Fruit fly (Drosophila melanogaster) whole organism, embryonic: ENCODE data around the gene Dscam3.

Experiments
- CG10267 ChIP-seq: fragments of 200-800 bp; sonication (Bioruptor generic); optimal IDR thresholded peaks from 2 replicates; lab custom pipeline; 2018; ENCODE audit warnings: missing biosample characterization, mild to moderate bottlenecking, missing genetic modification characterization, moderate library complexity
- CG11085 ChIP-seq: fragments of 200-800 bp; sonication (Bioruptor generic); IDR thresholded peaks from 2 replicates; pipeline ENCODE4 v1.3.6; 2022; ENCODE audit warnings: missing biosample characterization, missing genetic modification characterization
- CG11560 ChIP-seq: fragments of 200-800 bp; sonication (Bioruptor generic); IDR thresholded peaks from 3 replicates; pipeline ENCODE4 v1.3.6; 2022; ENCODE audit warnings: missing biosample characterization, missing genetic modification characterization
- CG11695 ChIP-seq: fragments of 200-800 bp; sonication (Bioruptor generic); IDR thresholded peaks from 3 replicates; pipeline ENCODE4 v1.3.6; 2022; ENCODE audit warnings: missing biosample characterization, missing genetic modification characterization
- CG12236 ChIP-seq: fragments of 200-800 bp; sonication (Bioruptor generic); optimal IDR thresholded peaks from 2 replicates; lab custom pipeline; 2016; ENCODE audit warnings: missing biosample characterization, missing genetic modification characterization
- CG1233 ChIP-seq: fragments of 200-800 bp; sonication (Bioruptor generic); optimal IDR thresholded peaks from 4 replicates; lab custom pipeline; 2018; ENCODE audit warnings: missing biosample characterization, mild to moderate bottlenecking, missing genetic modification characterization
- CG13424 ChIP-seq: fragments of 200-800 bp; sonication (Bioruptor generic); optimal IDR thresholded peaks from 2 replicates; lab custom pipeline; 2019; ENCODE audit warnings: missing biosample characterization, mild to moderate bottlenecking, missing genetic modification characterization, moderate library complexity
- CG1603 ChIP-seq: fragments of 200-800 bp; sonication (Bioruptor generic); optimal IDR thresholded peaks from 2 replicates; lab custom pipeline; 2019; ENCODE audit warnings: missing biosample characterization, mild to moderate bottlenecking, missing genetic modification characterization, moderate library complexity
- CG1647 ChIP-seq: fragments of 200-800 bp; sonication (Bioruptor generic); optimal IDR thresholded peaks from 3 replicates; lab custom pipeline; 2016; ENCODE audit warnings: missing biosample characterization, missing genetic modification characterization
- CG17912 ChIP-seq: fragments of 200-800 bp; sonication (Bioruptor generic); optimal IDR thresholded peaks from 2 replicates; lab custom pipeline; 2018; ENCODE audit warnings: missing biosample characterization, mild to moderate bottlenecking, missing genetic modification characterization
- CG18599 ChIP-seq: fragments of 200-800 bp; sonication (Bioruptor generic); optimal IDR thresholded peaks from 3 replicates; lab custom pipeline; 2017; ENCODE audit warnings: missing biosample characterization, missing genetic modification characterization, mild to moderate bottlenecking, moderate library complexity, missing genetic modification reagents
- CG2116 ChIP-seq: fragments of 200-800 bp; sonication (Bioruptor generic); optimal IDR thresholded peaks from 3 replicates; lab custom pipeline; 2018; ENCODE audit warnings: missing biosample characterization, mild to moderate bottlenecking, missing genetic modification characterization
- CG32772 ChIP-seq: fragments of 200-800 bp; sonication (Bioruptor generic); IDR thresholded peaks from 2 replicates; pipeline ENCODE4 v1.3.6; 2022; ENCODE audit warnings: missing biosample characterization, missing genetic modification characterization
- CG33557 ChIP-seq: fragments of 200-800 bp; sonication (Bioruptor generic); optimal IDR thresholded peaks from 2 replicates; lab custom pipeline; 2019; ENCODE audit warnings: missing biosample characterization, mild to moderate bottlenecking, missing genetic modification characterization, moderate library complexity
- CG34224 ChIP-seq: fragments of 200-800 bp; sonication (Bioruptor generic); IDR thresholded peaks from 3 replicates; pipeline ENCODE4 v1.3.6; 2022; ENCODE audit warnings: missing biosample characterization, missing genetic modification characterization; ENCODE audit not compliant: partially characterized antibody
- CG4617 ChIP-seq: fragments of 200-800 bp; sonication (Bioruptor generic); optimal IDR thresholded peaks from 3 replicates; lab custom pipeline; 2016; ENCODE audit warnings: missing biosample characterization, missing genetic modification characterization, borderline replicate concordance
- CG4820 ChIP-seq: fragments of 200-800 bp; sonication (Bioruptor generic); optimal IDR thresholded peaks from 3 replicates; lab custom pipeline; 2016; ENCODE audit warnings: missing biosample characterization, missing genetic modification characterization
- CG4854 ChIP-seq: fragments of 200-800 bp; sonication (Bioruptor generic); optimal IDR thresholded peaks from 2 replicates; lab custom pipeline; 2016; ENCODE audit warnings: missing biosample characterization, missing genetic modification characterization, inconsistent platforms
- CG6175 ChIP-seq: fragments of 200-800 bp; sonication (Bioruptor generic); IDR thresholded peaks from 3 replicates; pipeline ENCODE4 v1.3.6; 2022; ENCODE audit warnings: missing biosample characterization, missing genetic modification characterization
- CG6854 ChIP-seq: fragments of 200-800 bp; sonication (Bioruptor generic); optimal IDR thresholded peaks from 3 replicates; lab custom pipeline; 2017; ENCODE audit warnings: missing biosample characterization, mild to moderate bottlenecking, missing genetic modification characterization
- CG8924 ChIP-seq: fragments of 200-800 bp; optimal IDR thresholded peaks from 3 replicates; lab custom pipeline; 2019; ENCODE audit warnings: missing biosample characterization, mild to moderate bottlenecking, missing genetic modification characterization, moderate library complexity
- CrebB ChIP-seq: fragments of 200-800 bp; sonication (Bioruptor generic); optimal IDR thresholded peaks from 3 replicates; lab custom pipeline; 2018; ENCODE audit warnings: missing biosample characterization, mild to moderate bottlenecking, missing genetic modification characterization
- D19A ChIP-seq: fragments of 200-800 bp; optimal IDR thresholded peaks from 3 replicates; lab custom pipeline; 2019; ENCODE audit warnings: missing biosample characterization, mild to moderate bottlenecking, missing genetic modification characterization, moderate library complexity
- Dbx ChIP-seq: fragments of 200-800 bp; sonication (Bioruptor generic); IDR thresholded peaks from 3 replicates; pipeline ENCODE4 v1.3.6; 2022; ENCODE audit warnings: missing biosample characterization, missing genetic modification characterization
- Hr78 ChIP-seq, 2 experiments: fragments of 200-800 bp in 1 of 2; fragments of >200 bp in 1 of 2; sonication (Bioruptor generic) in 1 of 2; optimal IDR thresholded peaks; 2 replicates each; lab custom pipeline; 2017 to 2019; ENCODE audit warnings: missing biosample characterization in 2 of 2, missing genetic modification characterization in 2 of 2, mild to moderate bottlenecking in 1 of 2, moderate library complexity in 1 of 2
- Kr ChIP-seq: fragments of 200-800 bp; sonication (Bioruptor generic); optimal IDR thresholded peaks from 2 replicates; lab custom pipeline; 2017; ENCODE audit warnings: missing biosample characterization, mild to moderate bottlenecking, missing genetic modification characterization
- bcd ChIP-seq: fragments of 200-800 bp; sonication (Bioruptor generic); optimal IDR thresholded peaks from 2 replicates; lab custom pipeline; 2017; ENCODE audit warnings: missing biosample characterization, mild to moderate bottlenecking, missing genetic modification characterization
- bigmax ChIP-seq: fragments of 200-800 bp; sonication (Bioruptor generic); optimal IDR thresholded peaks from 2 replicates; lab custom pipeline; 2018; ENCODE audit warnings: missing biosample characterization, mild to moderate bottlenecking, missing genetic modification characterization
- bowl ChIP-seq: fragments of 200-800 bp; sonication (Bioruptor generic); IDR thresholded peaks from 2 replicates; pipeline ENCODE4 v1.3.6; 2022; ENCODE audit warnings: missing biosample characterization, missing genetic modification characterization
- corto ChIP-seq: fragments of 200-800 bp; sonication (Bioruptor generic); optimal IDR thresholded peaks from 2 replicates; lab custom pipeline; 2016; ENCODE audit warnings: missing biosample characterization, mild to moderate bottlenecking, missing genetic modification characterization, moderate library complexity
- crc ChIP-seq: fragments of 200-800 bp; sonication (Bioruptor generic); optimal IDR thresholded peaks from 2 replicates; lab custom pipeline; 2016; ENCODE audit warnings: missing biosample characterization, missing genetic modification characterization
- disco-r ChIP-seq: fragments of 200-800 bp; sonication (Bioruptor generic); optimal IDR thresholded peaks from 2 replicates; lab custom pipeline; 2016; ENCODE audit warnings: missing biosample characterization, missing genetic modification characterization
- ems ChIP-seq: fragments of 200-800 bp; sonication (Bioruptor generic); optimal IDR thresholded peaks from 3 replicates; lab custom pipeline; 2016; ENCODE audit warnings: missing biosample characterization, missing genetic modification characterization
- eve ChIP-seq, 2 experiments: fragments of >200 bp; optimal IDR thresholded peaks; 2 replicates each; lab custom pipeline; 2017; ENCODE audit warnings: missing biosample characterization in 2 of 2, missing genetic modification characterization in 2 of 2
- ewg ChIP-seq: fragments of 200-800 bp; sonication (Bioruptor generic); optimal IDR thresholded peaks from 3 replicates; lab custom pipeline; 2017; ENCODE audit warnings: mild to moderate bottlenecking, missing biosample characterization, missing genetic modification reagents, missing genetic modification characterization
- hbn ChIP-seq: fragments of 200-800 bp; sonication (Bioruptor generic); IDR thresholded peaks from 2 replicates; pipeline ENCODE4 v1.3.6; 2022; ENCODE audit warnings: missing biosample characterization, missing genetic modification characterization; ENCODE audit not compliant: partially characterized antibody
- lab ChIP-seq: fragments of 200-800 bp; sonication (Bioruptor generic); optimal IDR thresholded peaks from 3 replicates; lab custom pipeline; 2017; ENCODE audit warnings: missing biosample characterization, missing genetic modification characterization, mild to moderate bottlenecking, moderate library complexity, missing genetic modification reagents
- nmo ChIP-seq: fragments of 200-800 bp; sonication (Bioruptor generic); optimal IDR thresholded peaks from 2 replicates; lab custom pipeline; 2018; ENCODE audit warnings: missing biosample characterization, mild to moderate bottlenecking, missing genetic modification characterization, moderate library complexity
- onecut ChIP-seq: fragments of 200-800 bp; sonication (Bioruptor generic); IDR thresholded peaks from 2 replicates; pipeline ENCODE4 v1.3.6; 2022; ENCODE audit warnings: missing biosample characterization, missing genetic modification characterization
- prd ChIP-seq, 3 experiments: fragments of >200 bp in 2 of 3; fragments of 200-800 bp in 1 of 3; sonication (Bioruptor generic) in 1 of 3; optimal IDR thresholded peaks in 2 of 3; IDR thresholded peaks in 1 of 3; 2 replicates in 2 of 3; 3 replicates in 1 of 3; pipeline versions ENCODE4 v1.3.6 to Lab custom; 2017 to 2022; ENCODE audit warnings: missing biosample characterization in 1 of 3, missing genetic modification characterization in 1 of 3
- repo ChIP-seq: fragments of 200-800 bp; sonication (Bioruptor generic); optimal IDR thresholded peaks from 2 replicates; lab custom pipeline; 2016; ENCODE audit warnings: missing biosample characterization, missing genetic modification characterization
- row ChIP-seq: fragments of 200-800 bp; sonication (Bioruptor generic); IDR thresholded peaks from 3 replicates; pipeline ENCODE4 v1.3.6; 2022; ENCODE audit warnings: missing biosample characterization, missing genetic modification characterization
- sima ChIP-seq: fragments of 200-800 bp; sonication (Bioruptor generic); optimal IDR thresholded peaks from 2 replicates; lab custom pipeline; 2016; ENCODE audit warnings: missing biosample characterization, missing genetic modification characterization
- so ChIP-seq: fragments of 200-800 bp; sonication (Bioruptor generic); IDR thresholded peaks from 3 replicates; pipeline ENCODE4 v1.3.6; 2022; ENCODE audit warnings: missing biosample characterization, missing genetic modification characterization
- ssp ChIP-seq: fragments of 200-800 bp; sonication (Bioruptor generic); IDR thresholded peaks from 2 replicates; pipeline ENCODE4 v1.3.6; 2022; ENCODE audit warnings: missing biosample characterization, missing genetic modification characterization
- tap ChIP-seq: fragments of 200-800 bp; optimal IDR thresholded peaks from 3 replicates; lab custom pipeline; 2019; ENCODE audit warnings: missing biosample characterization, mild to moderate bottlenecking, missing genetic modification characterization, moderate library complexity
- tgo ChIP-seq: fragments of 200-800 bp; sonication (Bioruptor generic); IDR thresholded peaks from 3 replicates; pipeline ENCODE4 v1.3.6; 2022; ENCODE audit warnings: missing biosample characterization, missing genetic modification characterization
- ttk ChIP-seq: fragments of 200-800 bp; sonication (Bioruptor generic); IDR thresholded peaks from 2 replicates; pipeline ENCODE4 v2.1.2; 2022; ENCODE audit warnings: missing biosample characterization, missing genetic modification characterization
- usp ChIP-seq: fragments of >200 bp; optimal IDR thresholded peaks from 2 replicates; lab custom pipeline; 2017; ENCODE audit warnings: missing biosample characterization, missing genetic modification characterization

Dscam3 gene

dm6 chr3R:17550827-17551468 is 45.5 kb upstream of the Dscam3 start (continued):
- TF ChIP-seq bcd (GFP tag; lab: Kevin White, UChicago) = no peak
- peak; percentile 53 for TF ChIP-seq CG18599
- no peak for TF ChIP-seq eve (GFP tag; optimal IDR thresholded peaks at IDR 0.05; lab: Kevin White, UChicago)
- no peak for TF ChIP-seq CrebB (tag; lab: Kevin White, UChicago)
- TF ChIP-seq corto = no peak
- TF ChIP-seq CG6854 (GFP tag; lab: Kevin White, UChicago) = no peak
- no peak for TF ChIP-seq disco-r (GFP tag; lab: Kevin White, UChicago)
- no peak for TF ChIP-seq CG4854 (GFP tag; lab: Kevin White, UChicago)
- TF ChIP-seq CG8924 = peak; percentile 45
- TF ChIP-seq ems (GFP tag; lab: Kevin White, UChicago) = peak; percentile 13
- 0 out of 2 replicates have a peak, but pooled peaks have one; percentile 11 for TF ChIP-seq ttk (GFP tag; lab: Robert Waterston, UW)
- no peak for TF ChIP-seq usp
- TF ChIP-seq CG32772 (GFP tag; lab: Robert Waterston, UW) = peak; percentile 41; the same call in 1 of the 2 replicates
- peak; percentile 49 for TF ChIP-seq ewg (GFP tag; lab: Kevin White, UChicago)
- TF ChIP-seq CG11560 (tag; lab: Robert Waterston, UW) = no peak
- no peak for TF ChIP-seq CG4617 (GFP tag; lab: Kevin White, UChicago)
- TF ChIP-seq CG13424 (tag; lab: Kevin White, UChicago) = peak; percentile 51
- TF ChIP-seq hbn = no peak
- TF ChIP-seq crc (GFP tag; lab: Kevin White, UChicago) = no peak
- TF ChIP-seq CG1647 (GFP tag; lab: Kevin White, UChicago) = no peak
- TF ChIP-seq tgo (GFP tag; lab: Robert Waterston, UW) = no peak
- no peak for TF ChIP-seq bigmax
- TF ChIP-seq sima (GFP tag; lab: Kevin White, UChicago) = no peak
- peak; percentile 30 for TF ChIP-seq tap (tag; lab: Kevin White, UChicago)
- no peak for TF ChIP-seq Kr
- no peak for TF ChIP-seq prd (optimal IDR thresholded peaks at IDR 0.05; lab: Kevin White, UChicago)
- TF ChIP-seq prd (GFP tag; IDR thresholded peaks at IDR 0.05; lab: Robert Waterston, UW) = peak; percentile 81
- TF ChIP-seq onecut = peak; percentile 38; the same call in 1 of the 2 replicates
- no peak for TF ChIP-seq CG11085
- TF ChIP-seq Dbx (GFP tag; lab: Robert Waterston, UW) = no peak
- TF ChIP-seq nmo (GFP tag; lab: Kevin White, UChicago) = peak; percentile 61
- TF ChIP-seq D19A (tag; lab: Kevin White, UChicago) = peak; percentile 61
- no peak for TF ChIP-seq CG12236
- peak; percentile 74 for TF ChIP-seq row (GFP tag; lab: Robert Waterston, UW)
- TF ChIP-seq CG6175 (GFP tag; lab: Robert Waterston, UW) = no peak
- peak; percentile 33 for TF ChIP-seq CG1233
- TF ChIP-seq CG1603 = peak; percentile 84
- TF ChIP-seq Hr78 (GFP tag; optimal IDR thresholded peaks at IDR 0.05; lab: Kevin White, UChicago) = no peak
- no peak for TF ChIP-seq CG34224
- TF ChIP-seq so = no peak
- peak; percentile 20 for TF ChIP-seq CG2116 (GFP tag; lab: Kevin White, UChicago)
- peak; percentile 55 for TF ChIP-seq CG4820 (GFP tag; lab: Kevin White, UChicago)
- no peak for TF ChIP-seq repo (GFP tag; lab: Kevin White, UChicago)
- peak; percentile 37 for TF ChIP-seq CG33557 (GFP tag; lab: Kevin White, UChicago)
- TF ChIP-seq CG17912 = no peak
- TF ChIP-seq CG10267 (tag; lab: Kevin White, UChicago) = peak; percentile 57
- TF ChIP-seq CG11695 (GFP tag; lab: Robert Waterston, UW) = no peak
- TF ChIP-seq lab = no peak
- no peak for TF ChIP-seq ssp (GFP tag; lab: Robert Waterston, UW)
- TF ChIP-seq bowl (GFP tag; lab: Robert Waterston, UW) = no peak
